Fruit fly (Drosophila melanogaster) S2 (cell line): ENCODE data around the gene Rim.

Experiments used
- CG8478 ChIP-seq: fragments of >200 bp; optimal IDR thresholded peaks from 2 replicates; lab custom pipeline; 2018
- CTCF ChIP-seq, 2 experiments: fragments of >200 bp; optimal IDR thresholded peaks; 2 replicates each; lab custom pipeline; 2018

DNA sequence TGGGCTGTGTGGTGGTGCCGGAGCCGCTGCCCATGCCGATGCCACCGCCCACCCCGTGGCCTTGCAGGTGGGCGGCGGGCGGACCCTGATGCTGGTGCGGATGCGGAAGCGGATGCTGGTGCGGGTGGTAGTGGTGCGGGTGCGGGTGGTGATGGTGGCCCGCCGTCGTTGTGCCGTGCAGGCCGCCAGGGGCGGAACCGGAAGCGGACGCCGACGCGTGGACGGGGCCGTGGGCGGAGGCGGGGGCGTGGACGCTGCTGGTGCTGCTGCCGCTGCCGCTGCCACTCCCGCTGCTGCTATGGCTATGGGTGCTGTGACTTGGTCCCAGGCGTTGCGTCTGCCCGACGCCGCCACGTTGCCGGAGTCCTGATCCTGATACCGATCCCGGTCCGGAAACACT is 25.4 kb downstream of the Rim start:
- TF ChIP-seq CTCF (optimal IDR thresholded peaks at IDR 0.05; lab: Kevin White, UChicago), result no peak
- no peak for TF ChIP-seq CG8478 (lab: Kevin White, UChicago)
